Worm (Caenorhabditis elegans): ENCODE data around the gene ugt-24.

Gene ugt-24

DNA sequence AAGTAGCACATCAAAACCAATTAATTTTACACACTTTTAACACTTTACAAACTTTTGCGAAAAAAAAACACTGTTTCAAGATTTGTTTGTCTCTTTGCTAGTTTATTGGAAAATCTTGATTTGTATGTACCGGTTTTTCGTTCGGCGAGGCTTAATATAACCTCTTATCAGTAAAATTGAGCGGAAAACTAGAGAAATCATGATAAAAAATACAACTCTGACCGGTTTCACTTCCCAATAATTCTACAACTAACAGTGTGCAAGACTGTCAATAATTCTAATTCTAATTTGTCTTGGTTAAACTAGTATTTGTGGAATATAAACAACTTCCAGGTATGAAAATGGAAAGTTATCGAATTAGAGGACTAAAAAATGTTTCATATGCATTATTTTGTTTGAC is 11.4 kb upstream of the ugt-24 start, which contains the start of gene C49A9.3:
TSS of gene C49A9.3 (plus strand) at position 212 of the 400 bp plus-strand sequence.
- no peak for TF ChIP-seq sma-3 (GFP tag; optimal IDR thresholded peaks at IDR 0.05)
- TF ChIP-seq fos-1 (tag; optimal IDR thresholded peaks at IDR 0.05): peak; percentile 82

DNA sequence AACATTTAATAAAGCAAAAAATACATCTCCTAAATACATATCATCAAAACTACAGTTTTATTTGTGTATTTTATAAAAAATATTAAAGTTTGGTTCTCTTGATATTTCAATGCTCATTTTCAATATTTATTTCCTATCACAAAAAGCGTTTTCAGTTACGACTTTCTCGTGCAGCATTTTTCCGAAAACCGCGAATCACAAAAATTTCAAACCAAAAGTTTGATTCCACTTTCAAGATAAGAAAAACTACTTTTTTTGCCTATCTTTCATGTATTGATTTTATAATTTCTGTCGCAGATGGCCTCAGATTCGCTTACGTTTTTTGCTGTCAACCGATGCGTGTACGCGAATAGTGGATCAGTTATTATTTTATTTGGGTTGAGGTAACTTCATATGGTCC is 8.9 kb upstream of the ugt-24 start, which contains the start of gene C49A9.4:
TSS of gene C49A9.4 (plus strand) at position 265 of the 400 bp plus-strand sequence.
- no peak for TF ChIP-seq skn-1 (tag; optimal IDR thresholded peaks at IDR 0.05)
- peak; percentile 22 for TF ChIP-seq sma-9 (GFP tag; optimal IDR thresholded peaks at IDR 0.05)
- no peak for TF ChIP-seq sma-9 (tag; optimal IDR thresholded peaks at IDR 0.05)
- TF ChIP-seq nhr-21 (tag; optimal IDR thresholded peaks at IDR 0.05): no peak
- TF ChIP-seq fos-1 (tag; optimal IDR thresholded peaks at IDR 0.05): peak; percentile 78
- TF ChIP-seq R02D3.7 (tag; optimal IDR thresholded peaks at IDR 0.05): no peak
- no peak for TF ChIP-seq elt-1 (tag; optimal IDR thresholded peaks at IDR 0.05)
- no peak for TF ChIP-seq elt-3 (tag; optimal IDR thresholded peaks at IDR 0.05)
- TF ChIP-seq gmeb-1 (tag; optimal IDR thresholded peaks at IDR 0.05): peak; percentile 23
- TF ChIP-seq alr-1 (tag; optimal IDR thresholded peaks at IDR 0.05): no peak

DNA sequence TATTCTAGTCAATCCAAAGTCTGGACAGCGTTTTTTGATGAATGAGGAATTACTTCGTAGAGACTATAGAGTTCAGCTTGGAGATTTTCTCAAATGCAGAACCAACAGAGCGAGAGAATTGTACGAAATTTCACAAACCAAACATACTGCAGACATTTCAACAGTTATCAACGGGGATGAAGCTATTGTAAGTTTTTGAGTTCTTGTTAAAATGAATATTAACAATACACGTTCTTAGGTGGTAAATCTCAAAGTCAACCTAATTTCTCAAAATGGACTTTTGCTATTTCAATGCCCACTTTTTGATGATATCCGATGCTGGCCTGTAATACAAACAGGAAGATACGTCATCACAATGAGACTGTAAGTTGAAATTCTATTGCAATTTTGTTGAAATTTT is 7.0 kb upstream of the ugt-24 start:
- TF ChIP-seq elt-3 (tag; optimal IDR thresholded peaks at IDR 0.05): no peak

DNA sequence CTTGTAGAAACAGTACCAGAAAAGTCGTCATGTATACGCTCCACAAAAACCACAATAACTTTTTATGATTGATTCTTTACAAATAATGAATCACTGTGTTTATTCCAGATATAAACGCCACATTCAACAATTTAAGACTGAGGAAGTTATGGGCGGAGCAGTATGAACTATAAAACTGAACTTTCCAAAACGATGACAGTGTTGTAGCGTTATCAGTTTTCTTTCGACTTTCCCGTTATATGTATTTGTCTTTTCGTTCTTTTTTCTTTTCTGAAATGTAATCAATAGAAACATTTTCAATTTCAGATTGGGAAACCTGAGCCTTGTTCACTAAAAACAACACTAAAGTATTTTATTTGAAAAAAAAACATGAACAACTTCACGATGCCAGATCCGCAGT is 6.5 kb upstream of the ugt-24 start, which contains the start of gene C49A9.9:
TSS of gene C49A9.9 (plus strand) at position 307 of the 400 bp plus-strand sequence.
- TF ChIP-seq nhr-237 (tag; optimal IDR thresholded peaks at IDR 0.05) (no peak), fos-1 (tag; optimal IDR thresholded peaks at IDR 0.05) (peak; percentile 84)

- TF ChIP-seq nhr-129 (tag; optimal IDR thresholded peaks at IDR 0.05) (no peak), ceh-82 (tag; optimal IDR thresholded peaks at IDR 0.05) (no peak)
These were observed 2.9 kb upstream of the ugt-24 start, which contains the start of gene C49A9.5 for ce11 chrIV:6213403-6213802. Gene C49A9.5, plus strand, starts transcription at chrIV:6213673.

- TF ChIP-seq mdl-1 (tag; optimal IDR thresholded peaks at IDR 0.05) (no peak), nhr-129 (tag; optimal IDR thresholded peaks at IDR 0.05) (peak; percentile 39), fos-1 (tag; optimal IDR thresholded peaks at IDR 0.05) (no peak)
These were observed 1.2 kb downstream of the ugt-24 start for ce11 chrIV:6209337-6209736.

- TF ChIP-seq R02D3.7 (tag; optimal IDR thresholded peaks at IDR 0.05): peak; percentile 67
- no peak for TF ChIP-seq ZK546.5 (tag; optimal IDR thresholded peaks at IDR 0.05)
- TF ChIP-seq zag-1 (tag; optimal IDR thresholded peaks at IDR 0.05): no peak
- no peak for TF ChIP-seq ceh-16 (tag; optimal IDR thresholded peaks at IDR 0.05)
- TF ChIP-seq mab-5 (tag; optimal IDR thresholded peaks at IDR 0.05): peak; percentile 81
- TF ChIP-seq crh-2 (tag; optimal IDR thresholded peaks at IDR 0.05): peak; percentile 72
- no peak for TF ChIP-seq ceh-82 (tag; optimal IDR thresholded peaks at IDR 0.05)
- peak; percentile 69 for TF ChIP-seq nhr-21 (tag; optimal IDR thresholded peaks at IDR 0.05)
- no peak for TF ChIP-seq elt-3 (tag; optimal IDR thresholded peaks at IDR 0.05)
- peak; percentile 14 for TF ChIP-seq nhr-10 (tag; optimal IDR thresholded peaks at IDR 0.05)
- TF ChIP-seq nhr-12 (tag; optimal IDR thresholded peaks at IDR 0.05): no peak
- no peak for TF ChIP-seq nhr-23 (tag; optimal IDR thresholded peaks at IDR 0.05)
- peak; percentile 94 for TF ChIP-seq sma-9 (GFP tag; optimal IDR thresholded peaks at IDR 0.05)
- no peak for TF ChIP-seq sma-9 (tag; optimal IDR thresholded peaks at IDR 0.05)
- peak; percentile 21 for TF ChIP-seq nhr-6 (tag; optimal IDR thresholded peaks at IDR 0.05)
- TF ChIP-seq ztf-4 (tag; optimal IDR thresholded peaks at IDR 0.05): no peak
- peak; percentile 90 for TF ChIP-seq F13H6.1 (tag; optimal IDR thresholded peaks at IDR 0.05)
- TF ChIP-seq unc-55 (GFP tag; optimal IDR thresholded peaks at IDR 0.05): peak; percentile 93
- TF ChIP-seq unc-62 (GFP tag; optimal IDR thresholded peaks at IDR 0.05): no peak
- TF ChIP-seq nhr-77 (tag; optimal IDR thresholded peaks at IDR 0.05): no peak
- TF ChIP-seq sem-4 (tag; optimal IDR thresholded peaks at IDR 0.05): peak; percentile 58
- no peak for TF ChIP-seq ztf-1 (GFP tag; conservative IDR thresholded peaks at IDR 0.05)
- TF ChIP-seq elt-1 (tag; optimal IDR thresholded peaks at IDR 0.05): no peak
- no peak for TF ChIP-seq mbf-1 (tag; optimal IDR thresholded peaks at IDR 0.05)
- no peak for TF ChIP-seq lin-39 (tag; optimal IDR thresholded peaks at IDR 0.05)
- no peak for TF ChIP-seq egl-27 (tag; optimal IDR thresholded peaks at IDR 0.05)
- TF ChIP-seq skn-1 (tag; optimal IDR thresholded peaks at IDR 0.05): no peak
- TF ChIP-seq dmd-4 (tag; optimal IDR thresholded peaks at IDR 0.05): no peak
- TF ChIP-seq lsy-2 (tag; optimal IDR thresholded peaks at IDR 0.05): peak; percentile 83 to 90
- no peak for TF ChIP-seq aly-2 (tag; optimal IDR thresholded peaks at IDR 0.05)
- peak; percentile 71 for TF ChIP-seq snpc-4 (tag; optimal IDR thresholded peaks at IDR 0.05)
- no peak for TF ChIP-seq ama-1 (optimal IDR thresholded peaks at IDR 0.05)
- TF ChIP-seq nhr-11 (tag; optimal IDR thresholded peaks at IDR 0.05): no peak
- no peak for TF ChIP-seq alr-1 (tag; optimal IDR thresholded peaks at IDR 0.05)
- TF ChIP-seq Y55F3AM.14 (GFP tag; optimal IDR thresholded peaks at IDR 0.05): peak; percentile 6
These were observed 4.2 kb downstream of the ugt-24 start, which contains the start of gene C49A9.10 for ce11 chrIV:6206294-6206776. Gene C49A9.10, minus strand, starts transcription at chrIV:6206344.

Data from whole organism, L2 larva.